Worm (Caenorhabditis elegans): ENCODE results near the gene pmp-2.

Gene pmp-2

ce11 chrII:6891176-6891575 is 3.6 kb upstream of the pmp-2 start (continued):
- no peak for TF ChIP-seq aly-2 (tag; optimal IDR thresholded peaks at IDR 0.05)
- TF ChIP-seq lsy-2 (tag; optimal IDR thresholded peaks at IDR 0.05), result peak in 1 of 2 experiments; percentile 54
- TF ChIP-seq lin-15B (tag; optimal IDR thresholded peaks at IDR 0.05), result no peak
- TF ChIP-seq madf-5 (GFP tag; IDR thresholded peaks at IDR 0.05), result no peak
- no peak for TF ChIP-seq ZK546.5 (tag; optimal IDR thresholded peaks at IDR 0.05)
- TF ChIP-seq gei-8 (GFP tag; optimal IDR thresholded peaks at IDR 0.05), result peak; percentile 46
- TF ChIP-seq nhr-28 (tag; optimal IDR thresholded peaks at IDR 0.05), result peak; percentile 86
- peak; percentile 47 for TF ChIP-seq nhr-25 (tag; optimal IDR thresholded peaks at IDR 0.05; ENCODE audit: borderline replicate concordance, insufficient read depth)
- TF ChIP-seq lim-7 (GFP tag; IDR thresholded peaks at IDR 0.05), result peak; percentile 58; the same call in 1 of the 2 replicates
- TF ChIP-seq jun-1 (tag; optimal IDR thresholded peaks at IDR 0.05), result no peak
- no peak for TF ChIP-seq ceh-82 (tag; optimal IDR thresholded peaks at IDR 0.05)
- TF ChIP-seq hmg-1.1 (GFP tag; IDR thresholded peaks at IDR 0.05), result peak; percentile 66
- peak; percentile 40 for TF ChIP-seq dpl-1 (GFP tag; optimal IDR thresholded peaks at IDR 0.05)
- peak; percentile 56 for TF ChIP-seq lin-13 (GFP tag; optimal IDR thresholded peaks at IDR 0.05)
- TF ChIP-seq rbr-2 (tag; optimal IDR thresholded peaks at IDR 0.05), result peak; percentile 43
- TF ChIP-seq F44E2.7 (GFP tag; IDR thresholded peaks at IDR 0.05), result no peak
- TF ChIP-seq vab-7 (GFP tag; IDR thresholded peaks at IDR 0.05), result no peak
- no peak for TF ChIP-seq F26F4.8 (GFP tag; conservative IDR thresholded peaks at IDR 0.05)
- TF ChIP-seq dmd-9 (GFP tag; IDR thresholded peaks at IDR 0.05), result 0 out of 2 replicates have a peak, but pooled peaks have one; percentile 27
- TF ChIP-seq Y5F2A.4 (GFP tag; optimal IDR thresholded peaks at IDR 0.05), result no peak
- TF ChIP-seq aha-1 (tag), result peak; percentile 99
- no peak for TF ChIP-seq mdt-29 (GFP tag; IDR thresholded peaks at IDR 0.05)
- TF ChIP-seq lin-29 (GFP tag; IDR thresholded peaks at IDR 0.05), result no peak
- TF ChIP-seq duxl-1 (tag; optimal IDR thresholded peaks at IDR 0.05; ENCODE audit: poor library complexity), result peak; percentile 43
- peak; percentile 70 for TF ChIP-seq dve-1 (tag; optimal IDR thresholded peaks at IDR 0.05; ENCODE audit: insufficient read depth)
- TF ChIP-seq ceh-28 (tag; optimal IDR thresholded peaks at IDR 0.05), result no peak
- TF ChIP-seq T26A8.4 (GFP tag; IDR thresholded peaks at IDR 0.05), result 0 out of 2 replicates have a peak, but pooled peaks have one; percentile 46
- peak; percentile 53 for TF ChIP-seq nhr-48 (tag; optimal IDR thresholded peaks at IDR 0.05)
- TF ChIP-seq nhr-111 (GFP tag; optimal IDR thresholded peaks at IDR 0.05), result no peak
- no peak; the same call in 1 of the 2 replicates for TF ChIP-seq ctbp-1 (GFP tag; IDR thresholded peaks at IDR 0.05)
- 0 out of 2 replicates have a peak, but pooled peaks have one; percentile 49 for TF ChIP-seq Y75B8A.6 (GFP tag; IDR thresholded peaks at IDR 0.05)
- 0 out of 2 replicates have a peak, but pooled peaks have one; percentile 20 for TF ChIP-seq tra-1 (GFP tag; IDR thresholded peaks at IDR 0.05)
- no peak for TF ChIP-seq D1046.2 (GFP tag; IDR thresholded peaks at IDR 0.05)
- TF ChIP-seq snpc-4 (tag; optimal IDR thresholded peaks at IDR 0.05), result no peak
- TF ChIP-seq zip-11 (GFP tag; IDR thresholded peaks at IDR 0.05), result no peak
- no peak for TF ChIP-seq ZK337.2 (GFP tag; IDR thresholded peaks at IDR 0.05)
- no peak for TF ChIP-seq daf-19 (GFP tag; conservative IDR thresholded peaks at IDR 0.05)
- TF ChIP-seq saeg-2 (GFP tag; IDR thresholded peaks at IDR 0.05), result no peak
- TF ChIP-seq mdl-1 (tag; optimal IDR thresholded peaks at IDR 0.05), result peak; percentile 64 to 93
- no peak for TF ChIP-seq madf-9 (GFP tag; conservative IDR thresholded peaks at IDR 0.05)
- no peak for TF ChIP-seq lin-1 (GFP tag; IDR thresholded peaks at IDR 0.05)
- TF ChIP-seq arid-1 (GFP tag; conservative IDR thresholded peaks at IDR 0.05), result no peak
- TF ChIP-seq nhr-102 (tag; optimal IDR thresholded peaks at IDR 0.05), result peak; percentile 69
- TF ChIP-seq ces-1 (GFP tag; optimal IDR thresholded peaks at IDR 0.05), result no peak
- no peak for TF ChIP-seq zfp-3 (GFP tag; conservative IDR thresholded peaks at IDR 0.05)
- TF ChIP-seq attf-4 (tag; optimal IDR thresholded peaks at IDR 0.05), result no peak
- peak in 1 of 2 experiments; percentile 56 for TF ChIP-seq unc-62 (GFP tag; optimal IDR thresholded peaks at IDR 0.05 in 1 of 2)
- TF ChIP-seq unc-62 (tag; optimal IDR thresholded peaks at IDR 0.05), result no peak
- peak; percentile 80 for TF ChIP-seq mep-1 (tag; optimal IDR thresholded peaks at IDR 0.05)
- no peak for TF ChIP-seq F37D6.2 (tag; optimal IDR thresholded peaks at IDR 0.05)
- no peak for TF ChIP-seq zag-1 (tag; optimal IDR thresholded peaks at IDR 0.05)

All from whole organism, L4 larva.